Fruit fly (Drosophila melanogaster) whole organism, adult: ENCODE data around the gene CG10492.

ENCODE experiments used
- CG1620 ChIP-seq: fragments of 200-800 bp; sonication (Bioruptor generic); optimal IDR thresholded peaks from 2 replicates; lab custom pipeline; 2016; ENCODE audit warnings: missing biosample characterization, missing genetic modification characterization
- CG33017 ChIP-seq: fragments of 200-800 bp; sonication (Bioruptor generic); optimal IDR thresholded peaks from 2 replicates; lab custom pipeline; 2018; ENCODE audit warnings: missing biosample characterization, mild to moderate bottlenecking, missing genetic modification characterization, moderate library complexity
- CG7101 ChIP-seq: fragments of 200-800 bp; sonication (Bioruptor generic); optimal IDR thresholded peaks from 2 replicates; lab custom pipeline; 2018; ENCODE audit warnings: missing biosample characterization, mild to moderate bottlenecking, missing genetic modification characterization, moderate library complexity
- cnc ChIP-seq, 2 experiments: fragments of >200 bp; optimal IDR thresholded peaks; 2 replicates each; lab custom pipeline; 2017
- kay ChIP-seq: fragments of 200-800 bp; sonication (Bioruptor generic); peaks from one replicate; lab custom pipeline; 2016; ENCODE audit warnings: missing biosample characterization, missing genetic modification characterization, borderline replicate concordance

DNA sequence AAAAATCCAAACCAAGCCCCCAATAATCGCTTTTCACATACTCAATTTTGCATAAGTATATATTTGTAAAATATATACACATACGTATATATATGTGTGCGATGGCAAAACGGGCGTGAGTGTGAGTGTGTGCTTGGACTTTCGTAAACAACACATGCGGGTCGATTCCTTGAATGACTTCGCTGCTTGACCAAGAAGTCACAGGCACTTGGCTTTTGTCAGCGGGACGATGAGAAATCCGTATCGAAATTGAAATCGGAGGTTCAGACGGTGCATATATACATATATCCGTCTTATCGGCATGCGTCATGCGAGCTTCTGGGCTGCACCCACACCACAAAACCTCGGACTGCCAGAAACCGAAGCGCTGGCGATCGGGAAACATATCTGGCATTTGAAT lies 18.9 kb upstream of the CG10492 start:
- TF ChIP-seq cnc (optimal IDR thresholded peaks at IDR 0.05; lab: Kevin White, UChicago) (no peak), CG7101 (tag; lab: Kevin White, UChicago) (no peak), kay (no peak), CG33017 (tag; lab: Kevin White, UChicago) (no peak), CG1620 (GFP tag; lab: Kevin White, UChicago) (no peak)
